Worm (Caenorhabditis elegans) whole organism, early embryonic: ENCODE measurements around the gene sup-18.

Experiments
- B0310.2 ChIP-seq: sonication (generic microtip); optimal IDR thresholded peaks from 2 replicates; lab custom pipeline; 2016; ENCODE audit warnings: mild to moderate bottlenecking, missing genetic modification characterization, missing compliant biosample characterization
- F13C5.2 ChIP-seq: sonication (generic microtip); optimal IDR thresholded peaks from 2 replicates; lab custom pipeline; 2017; ENCODE audit warnings: mild to moderate bottlenecking, missing genetic modification characterization, inconsistent platforms, missing compliant biosample characterization
- aly-1 ChIP-seq: sonication (generic microtip); optimal IDR thresholded peaks from 2 replicates; lab custom pipeline; 2016; ENCODE audit warnings: missing genetic modification characterization, missing compliant biosample characterization
- ama-1 ChIP-seq: fragments of 150-350 bp; optimal IDR thresholded peaks from 2 replicates; lab custom pipeline; 2014
- ceh-13 ChIP-seq: fragments of 200-800 bp; sonication (Bioruptor generic); optimal IDR thresholded peaks from 2 replicates; lab custom pipeline; 2018; ENCODE audit warnings: mild to moderate bottlenecking, missing genetic modification characterization, missing compliant biosample characterization
- ceh-36 ChIP-seq: sonication (generic microtip); optimal IDR thresholded peaks from 2 replicates; lab custom pipeline; 2016; ENCODE audit warnings: missing genetic modification characterization, inconsistent platforms, missing compliant biosample characterization
- ets-7 ChIP-seq: sonication (generic microtip); optimal IDR thresholded peaks from 2 replicates; lab custom pipeline; 2016; ENCODE audit warnings: missing genotype, missing genetic modification characterization, missing compliant biosample characterization
- flt-1 ChIP-seq: fragments of 200-800 bp; sonication (Bioruptor generic); IDR thresholded peaks from 2 replicates; pipeline ENCODE4 v1.3.6; 2022; ENCODE audit warnings: missing genetic modification characterization, missing compliant biosample characterization
- hmbx-1 ChIP-seq: sonication (generic microtip); optimal IDR thresholded peaks from 2 replicates; lab custom pipeline; 2016; ENCODE audit warnings: mild to moderate bottlenecking, missing genetic modification characterization, missing compliant biosample characterization
- hmg-4 ChIP-seq: fragments of 200-800 bp; sonication (Bioruptor generic); optimal IDR thresholded peaks from 2 replicates; lab custom pipeline; 2018; ENCODE audit warnings: mild to moderate bottlenecking, missing genetic modification characterization, missing compliant biosample characterization
- hnd-1 ChIP-seq: sonication (generic microtip); optimal IDR thresholded peaks from 2 replicates; lab custom pipeline; 2016; ENCODE audit warnings: missing genetic modification characterization, missing compliant biosample characterization
- pes-1 ChIP-seq: fragments of 200-800 bp; sonication (Bioruptor generic); IDR thresholded peaks from 2 replicates; pipeline ENCODE4 v1.3.6; 2022; ENCODE audit warnings: missing genetic modification reagents, missing genetic modification characterization, missing compliant biosample characterization
- scrt-1 ChIP-seq: fragments of 200-800 bp; sonication (Bioruptor generic); IDR thresholded peaks from 2 replicates; pipeline ENCODE4 v1.3.6; 2022; ENCODE audit warnings: missing genetic modification characterization, missing compliant biosample characterization
- sea-1 ChIP-seq: fragments of 200-800 bp; sonication (Bioruptor generic); conservative IDR thresholded peaks from 2 replicates; pipeline ENCODE4 v1.3.6; 2022; ENCODE audit warnings: missing genetic modification characterization, missing compliant biosample characterization
- tbx-11 ChIP-seq: fragments of 200-800 bp; sonication (Bioruptor generic); IDR thresholded peaks from 2 replicates; pipeline ENCODE4 v1.3.6; 2022; ENCODE audit warnings: missing genetic modification characterization, missing compliant biosample characterization
- tbx-37 ChIP-seq: fragments of 200-800 bp; sonication (Bioruptor generic); conservative IDR thresholded peaks from 2 replicates; pipeline ENCODE4 v1.3.6; 2022; ENCODE audit warnings: missing genetic modification reagents, missing genetic modification characterization, missing compliant biosample characterization
- tra-4 ChIP-seq: sonication (generic microtip); optimal IDR thresholded peaks from 2 replicates; lab custom pipeline; 2017; ENCODE audit warnings: missing genetic modification characterization, missing compliant biosample characterization

The sup-18 gene

DNA sequence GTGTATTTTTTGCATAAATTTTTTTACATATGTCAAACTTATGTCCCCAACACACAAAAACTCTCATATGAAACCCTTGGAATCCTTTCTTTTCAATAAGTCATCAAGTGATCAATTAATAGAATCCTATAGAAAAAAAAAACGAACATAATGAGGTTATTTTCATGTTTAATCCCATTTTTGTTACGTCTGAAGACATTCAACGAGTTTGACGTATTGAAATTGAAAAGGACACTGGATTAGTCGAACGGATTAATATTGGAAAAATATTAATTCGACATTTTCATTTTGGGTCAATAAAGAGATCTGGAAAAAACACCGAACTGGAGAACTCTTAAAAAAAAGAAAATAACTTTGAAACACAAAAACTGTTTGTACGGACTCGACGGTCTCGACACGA lies 46.2 kb downstream of the sup-18 start:
- TF ChIP-seq ceh-13 (GFP tag; lab: Kevin White, UChicago) (no peak), flt-1 (GFP tag; lab: Robert Waterston, UW) (no peak), hmbx-1 (no peak), ets-7 (tag; lab: Kevin White, UChicago) (no peak), tra-4 (tag; lab: Kevin White, UChicago) (no peak), tbx-37 (GFP tag; lab: Robert Waterston, UW) (no peak), scrt-1 (no peak), hmg-4 (no peak), F13C5.2 (tag; lab: Kevin White, UChicago) (no peak), hnd-1 (tag; lab: Kevin White, UChicago) (no peak), aly-1 (tag; lab: Kevin White, UChicago) (no peak), sea-1 (GFP tag; lab: Robert Waterston, UW) (no peak), B0310.2 (tag; lab: Kevin White, UChicago) (no peak), tbx-11 (no peak), ama-1 (lab: Kevin White, UChicago) (no peak), pes-1 (GFP tag; lab: Robert Waterston, UW) (no peak), ceh-36 (tag; lab: Kevin White, UChicago) (no peak)

DNA sequence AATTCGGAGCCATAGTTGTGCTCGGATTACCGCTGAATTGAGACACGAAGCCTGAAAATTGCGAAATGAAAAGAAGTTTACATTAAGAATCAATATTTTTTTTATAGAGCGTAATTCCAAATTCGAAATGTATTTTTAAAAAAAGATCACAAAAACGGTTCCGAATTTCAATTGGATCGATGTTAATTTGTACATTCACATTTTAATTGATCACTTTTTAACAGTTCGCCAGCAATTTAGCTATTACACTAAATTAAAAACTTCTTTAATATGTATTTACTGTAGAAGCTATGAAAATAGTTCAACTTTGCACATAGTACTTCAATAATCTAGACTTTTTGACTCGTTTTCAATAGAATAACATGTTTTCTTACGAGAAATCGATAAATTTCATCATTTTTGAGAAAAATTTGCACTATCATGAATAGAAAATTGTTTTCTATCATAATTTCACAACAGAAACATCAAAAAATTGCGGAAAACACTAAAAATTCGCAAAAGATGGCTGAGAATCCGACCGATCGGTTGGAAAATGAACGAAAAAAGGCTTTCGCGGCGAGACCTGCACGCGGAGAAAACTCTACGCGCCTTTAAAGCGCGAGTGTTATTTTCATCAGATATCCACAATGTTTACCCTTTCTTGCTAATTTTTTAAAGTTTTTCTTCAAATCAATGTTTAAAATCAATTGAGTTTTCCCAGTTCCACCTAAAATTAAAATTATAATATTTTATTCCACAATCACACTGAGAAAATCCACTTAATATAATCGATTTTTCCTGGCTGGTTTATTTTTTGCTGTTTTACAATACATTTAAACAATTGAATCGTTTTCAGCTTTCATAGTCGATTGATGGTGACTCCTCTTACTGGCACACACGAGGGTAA lies 49.9 kb downstream of the sup-18 start, which contains the start of the genes egl-45 and kcmf-1:
Gene egl-45 (minus strand): TSS at position 51 of the 886 bp plus-strand sequence.
Gene kcmf-1 (plus strand): TSS at position 836 of the 886 bp plus-strand sequence.
- TF ChIP-seq hnd-1 (tag; lab: Kevin White, UChicago) (no peak), hmg-4 (no peak), tbx-37 (GFP tag; lab: Robert Waterston, UW) (no peak)
